Fruit fly (Drosophila melanogaster) whole organism, embryonic: ENCODE measurements around the gene CG9297.

Experiments
- Blimp-1 ChIP-seq: fragments of 200-800 bp; sonication (Bioruptor generic); optimal IDR thresholded peaks from 3 replicates; lab custom pipeline; 2018; ENCODE audit warnings: missing biosample characterization, missing genetic modification characterization, mild to moderate bottlenecking, moderate library complexity, missing genetic modification reagents
- CG10462 ChIP-seq: fragments of 200-800 bp; sonication (Bioruptor generic); optimal IDR thresholded peaks from 2 replicates; lab custom pipeline; 2016; ENCODE audit warnings: missing biosample characterization, missing genetic modification characterization
- CG10565 ChIP-seq: fragments of 200-800 bp; sonication (Bioruptor generic); optimal IDR thresholded peaks from 3 replicates; lab custom pipeline; 2016; ENCODE audit warnings: missing biosample characterization, mild to moderate bottlenecking, missing genetic modification characterization
- CG11398 ChIP-seq: fragments of 200-800 bp; sonication (Bioruptor generic); optimal IDR thresholded peaks from 2 replicates; lab custom pipeline; 2016; ENCODE audit warnings: missing biosample characterization, missing genetic modification characterization
- CG12769 ChIP-seq: fragments of 200-800 bp; sonication (Bioruptor generic); optimal IDR thresholded peaks from 2 replicates; lab custom pipeline; 2019; ENCODE audit warnings: missing biosample characterization, mild to moderate bottlenecking, missing genetic modification characterization, moderate library complexity
- CG13296 ChIP-seq: fragments of 200-800 bp; sonication (Bioruptor generic); optimal IDR thresholded peaks from 3 replicates; lab custom pipeline; 2018; ENCODE audit warnings: missing biosample characterization, mild to moderate bottlenecking, missing genetic modification characterization
- CG14014 ChIP-seq: fragments of 200-800 bp; sonication (Bioruptor generic); IDR thresholded peaks from 2 replicates; pipeline ENCODE4 v1.3.6; 2022; ENCODE audit warnings: missing biosample characterization, missing genetic modification characterization
- CG17186 ChIP-seq: fragments of 200-800 bp; sonication (Bioruptor generic); optimal IDR thresholded peaks from 3 replicates; lab custom pipeline; 2017; ENCODE audit warnings: missing biosample characterization, missing genetic modification reagents, missing genetic modification characterization
- CG17912 ChIP-seq: fragments of 200-800 bp; sonication (Bioruptor generic); optimal IDR thresholded peaks from 2 replicates; lab custom pipeline; 2018; ENCODE audit warnings: missing biosample characterization, mild to moderate bottlenecking, missing genetic modification characterization
- CG18619 ChIP-seq: fragments of 200-800 bp; sonication (Bioruptor generic); optimal IDR thresholded peaks from 3 replicates; lab custom pipeline; 2017; ENCODE audit warnings: missing biosample characterization, mild to moderate bottlenecking, missing genetic modification characterization
- CG2678 ChIP-seq: fragments of 200-800 bp; sonication (Bioruptor generic); optimal IDR thresholded peaks from 3 replicates; lab custom pipeline; 2019; ENCODE audit warnings: missing biosample characterization, mild to moderate bottlenecking, missing genetic modification characterization, moderate library complexity
- CG3407 ChIP-seq: fragments of 200-800 bp; sonication (Bioruptor generic); optimal IDR thresholded peaks from 2 replicates; lab custom pipeline; 2018; ENCODE audit warnings: missing biosample characterization, mild to moderate bottlenecking, missing genetic modification characterization
- CG34376 ChIP-seq: fragments of 200-800 bp; sonication (Bioruptor generic); optimal IDR thresholded peaks from 2 replicates; lab custom pipeline; 2018; ENCODE audit warnings: missing biosample characterization, mild to moderate bottlenecking, missing genetic modification characterization
- CG34422 ChIP-seq: fragments of 200-800 bp; sonication (Bioruptor generic); IDR thresholded peaks from 3 replicates; pipeline ENCODE4 v1.3.6; 2022; ENCODE audit warnings: missing biosample characterization, missing genetic modification characterization
- CG43689 ChIP-seq: fragments of 200-800 bp; sonication (Bioruptor generic); IDR thresholded peaks from 2 replicates; pipeline ENCODE4 v1.3.6; 2022; ENCODE audit warnings: missing biosample characterization, missing genetic modification characterization
- CG5180 ChIP-seq: fragments of 200-800 bp; sonication (Bioruptor generic); optimal IDR thresholded peaks from 3 replicates; lab custom pipeline; 2017; ENCODE audit warnings: missing biosample characterization, missing genetic modification characterization, mild to moderate bottlenecking, moderate library complexity, missing genetic modification reagents
- CG8388 ChIP-seq: fragments of 200-800 bp; sonication (Bioruptor generic); optimal IDR thresholded peaks from 2 replicates; lab custom pipeline; 2019; ENCODE audit warnings: missing biosample characterization, mild to moderate bottlenecking, missing genetic modification characterization, moderate library complexity
- CG9609 ChIP-seq: fragments of 200-800 bp; sonication (Bioruptor generic); optimal IDR thresholded peaks from 3 replicates; lab custom pipeline; 2016; ENCODE audit warnings: missing biosample characterization, missing genetic modification characterization
- Dll ChIP-seq: fragments of 200-800 bp; sonication (Bioruptor generic); IDR thresholded peaks from 4 replicates; pipeline ENCODE4 v1.3.6; 2022; ENCODE audit warnings: missing biosample characterization, missing genetic modification characterization; ENCODE audit not compliant: partially characterized antibody
- Gug ChIP-seq: fragments of 200-800 bp; sonication (Bioruptor generic); IDR thresholded peaks from 4 replicates; pipeline ENCODE4 v1.3.6; 2022; ENCODE audit warnings: missing biosample characterization, missing genetic modification characterization
- HmgD ChIP-seq: fragments of 200-800 bp; sonication (Bioruptor generic); optimal IDR thresholded peaks from 3 replicates; lab custom pipeline; 2016; ENCODE audit warnings: missing biosample characterization, missing genetic modification characterization
- Lhr ChIP-seq: fragments of 200-800 bp; sonication (Bioruptor generic); optimal IDR thresholded peaks from 3 replicates; lab custom pipeline; 2017; ENCODE audit warnings: mild to moderate bottlenecking, missing biosample characterization, missing genetic modification reagents, missing genetic modification characterization
- MESR4 ChIP-seq: fragments of 200-800 bp; sonication (Bioruptor generic); optimal IDR thresholded peaks from 2 replicates; lab custom pipeline; 2018; ENCODE audit warnings: missing biosample characterization, mild to moderate bottlenecking, missing genetic modification characterization, moderate library complexity
- NC2α ChIP-seq: fragments of 200-800 bp; sonication (Bioruptor generic); optimal IDR thresholded peaks from 2 replicates; lab custom pipeline; 2016; ENCODE audit warnings: missing biosample characterization, missing genetic modification characterization
- NK7.1 ChIP-seq: fragments of 200-800 bp; sonication (Bioruptor generic); optimal IDR thresholded peaks from 3 replicates; lab custom pipeline; 2016; ENCODE audit warnings: missing biosample characterization, missing genetic modification characterization
- Opbp ChIP-seq: fragments of 200-800 bp; sonication (Bioruptor generic); IDR thresholded peaks from 3 replicates; pipeline ENCODE4 v1.3.6; 2022; ENCODE audit warnings: missing biosample characterization, missing genetic modification characterization; ENCODE audit not compliant: partially characterized antibody
- PHDP ChIP-seq: fragments of 200-800 bp; sonication (Bioruptor generic); optimal IDR thresholded peaks from 3 replicates; lab custom pipeline; 2018; ENCODE audit warnings: missing biosample characterization, mild to moderate bottlenecking, missing genetic modification characterization, moderate library complexity
- Scr ChIP-seq: fragments of 200-800 bp; sonication (Bioruptor generic); IDR thresholded peaks from 2 replicates; pipeline ENCODE4 v1.3.6; 2022; ENCODE audit warnings: missing biosample characterization, missing genetic modification characterization; ENCODE audit not compliant: partially characterized antibody
- Trl ChIP-seq, 3 experiments: fragments of >200 bp in 2 of 3; fragments of 200-800 bp in 1 of 3; sonication (Bioruptor generic) in 1 of 3; optimal IDR thresholded peaks; 2 replicates in 1 of 3; 3 replicates in 2 of 3; lab custom pipeline; 2016 to 2017; ENCODE audit warnings: missing biosample characterization in 1 of 3, missing genetic modification characterization in 1 of 3
- ap ChIP-seq: fragments of 200-800 bp; sonication (Bioruptor generic); IDR thresholded peaks from 2 replicates; pipeline ENCODE4 v1.3.6; 2022; ENCODE audit warnings: missing biosample characterization, missing genetic modification characterization
- az2 ChIP-seq: fragments of 200-800 bp; sonication (Bioruptor generic); optimal IDR thresholded peaks from 3 replicates; lab custom pipeline; 2016; ENCODE audit warnings: missing biosample characterization, missing genetic modification characterization
- da ChIP-seq: fragments of 200-800 bp; sonication (Bioruptor generic); optimal IDR thresholded peaks from 2 replicates; lab custom pipeline; 2016; ENCODE audit warnings: missing biosample characterization, missing genetic modification characterization
- dati ChIP-seq: fragments of 200-800 bp; sonication (Bioruptor generic); IDR thresholded peaks from 2 replicates; pipeline ENCODE4 v1.3.6; 2022; ENCODE audit warnings: missing biosample characterization, missing genetic modification characterization
- dm ChIP-seq: fragments of 200-800 bp; sonication (Bioruptor generic); optimal IDR thresholded peaks from 3 replicates; lab custom pipeline; 2016; ENCODE audit warnings: missing biosample characterization, missing genetic modification characterization
- dmrt11E ChIP-seq: fragments of 200-800 bp; sonication (Bioruptor generic); optimal IDR thresholded peaks from 3 replicates; lab custom pipeline; 2018; ENCODE audit warnings: missing biosample characterization, mild to moderate bottlenecking, missing genetic modification characterization, moderate library complexity
- dmrt99B ChIP-seq: fragments of 200-800 bp; sonication (Bioruptor generic); optimal IDR thresholded peaks from 2 replicates; lab custom pipeline; 2018; ENCODE audit warnings: missing biosample characterization, mild to moderate bottlenecking, missing genetic modification characterization, moderate library complexity
- fd64A ChIP-seq: fragments of 200-800 bp; sonication (Bioruptor generic); optimal IDR thresholded peaks from 3 replicates; lab custom pipeline; 2018; ENCODE audit warnings: missing biosample characterization, mild to moderate bottlenecking, missing genetic modification characterization
- ftz-f1 ChIP-seq: fragments of 200-800 bp; sonication (Bioruptor generic); optimal IDR thresholded peaks from 2 replicates; lab custom pipeline; 2016; ENCODE audit warnings: missing biosample characterization, missing genetic modification characterization
- gfzf ChIP-seq: fragments of 200-800 bp; sonication (Bioruptor generic); optimal IDR thresholded peaks from 2 replicates; lab custom pipeline; 2016; ENCODE audit warnings: missing biosample characterization, mild to moderate bottlenecking, missing genetic modification characterization, moderate library complexity
- hb ChIP-seq: fragments of 200-800 bp; sonication (Bioruptor generic); IDR thresholded peaks from 3 replicates; pipeline ENCODE4 v1.3.6; 2022; ENCODE audit warnings: missing biosample characterization, missing genetic modification characterization; ENCODE audit not compliant: partially characterized antibody
- insv ChIP-seq, 2 experiments: fragments of 200-800 bp; sonication (Bioruptor generic); optimal IDR thresholded peaks; 3 replicates each; lab custom pipeline; 2016 to 2018; ENCODE audit warnings: missing biosample characterization in 2 of 2, missing genetic modification characterization in 2 of 2
- kay ChIP-seq: fragments of 200-800 bp; sonication (Bioruptor generic); optimal IDR thresholded peaks from 2 replicates; lab custom pipeline; 2016; ENCODE audit warnings: missing biosample characterization, missing genetic modification characterization
- ken ChIP-seq: fragments of 200-800 bp; sonication (Bioruptor generic); IDR thresholded peaks from 3 replicates; pipeline ENCODE4 v1.3.6; 2022; ENCODE audit warnings: missing biosample characterization, missing genetic modification characterization
- nom ChIP-seq: fragments of 200-800 bp; sonication (Bioruptor generic); optimal IDR thresholded peaks from 2 replicates; lab custom pipeline; 2017; ENCODE audit warnings: missing biosample characterization, missing genetic modification characterization, mild to moderate bottlenecking, moderate library complexity, missing genetic modification reagents
- pan ChIP-seq, 4 experiments: fragments of >200 bp in 3 of 4; fragments of 200-800 bp in 1 of 4; sonication (Bioruptor generic) in 1 of 4; optimal IDR thresholded peaks in 3 of 4; IDR thresholded peaks in 1 of 4; 2 replicates each; pipeline versions ENCODE4 v1.3.6 to Lab custom; 2017 to 2022; ENCODE audit warnings: missing biosample characterization in 2 of 4, missing genetic modification characterization in 2 of 4, mixed read lengths in 1 of 4
- sd ChIP-seq: fragments of 200-800 bp; sonication (Bioruptor generic); optimal IDR thresholded peaks from 3 replicates; lab custom pipeline; 2018; ENCODE audit warnings: missing biosample characterization, mild to moderate bottlenecking, missing genetic modification characterization, moderate library complexity
- trem ChIP-seq: fragments of 200-800 bp; optimal IDR thresholded peaks from 3 replicates; lab custom pipeline; 2019; ENCODE audit warnings: missing biosample characterization, mild to moderate bottlenecking, missing genetic modification characterization, moderate library complexity
- vvl ChIP-seq: fragments of 200-800 bp; sonication (Bioruptor generic); IDR thresholded peaks from 2 replicates; pipeline ENCODE4 v1.3.6; 2022; ENCODE audit warnings: missing biosample characterization, missing genetic modification characterization

Gene CG9297

DNA sequence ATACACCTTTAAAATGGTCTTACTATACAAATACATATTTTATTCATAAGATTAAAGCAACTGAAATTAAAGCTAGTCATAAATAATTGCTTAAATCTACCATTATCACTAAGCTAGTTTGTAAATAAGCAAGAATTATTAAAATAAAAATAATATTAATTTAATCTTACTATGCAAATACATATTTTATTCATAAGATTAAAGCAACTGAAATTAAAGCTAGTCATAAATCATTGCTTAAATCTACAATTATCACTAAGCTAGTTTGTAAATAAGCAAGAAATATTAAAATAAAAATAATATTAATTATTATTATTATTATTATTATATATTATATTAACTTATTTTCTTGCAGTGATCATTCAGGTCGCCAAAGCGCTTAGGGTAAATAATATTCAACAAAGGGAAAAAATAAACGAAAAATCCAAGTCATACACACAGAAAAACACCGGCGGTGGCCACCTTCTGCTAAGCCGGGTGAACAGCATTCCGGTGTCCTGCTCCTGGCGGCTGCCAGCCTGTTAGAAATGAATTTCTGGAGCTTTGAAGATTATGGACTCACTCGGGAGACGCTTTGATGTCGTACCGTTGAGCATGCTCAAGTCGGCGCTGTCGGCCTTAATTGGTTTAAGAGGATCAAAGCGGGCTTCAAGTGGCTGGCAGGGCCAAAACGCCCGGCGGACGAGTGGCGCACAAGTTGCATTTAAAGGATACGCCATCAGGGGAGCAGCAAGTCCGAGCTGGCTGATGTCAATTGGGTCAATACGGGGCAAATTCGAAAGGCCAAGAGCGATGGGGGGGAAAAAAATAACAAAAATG, 32.8 kb downstream of the CG9297 start (continued):
- TF ChIP-seq CG9609 (no peak), CG43689 (no peak), CG18619 (GFP tag; lab: Kevin White, UChicago) (peak; percentile 15), HmgD (GFP tag; lab: Kevin White, UChicago) (no peak), Gug (GFP tag; lab: Robert Waterston, UW) (no peak), CG11398 (GFP tag; lab: Kevin White, UChicago) (no peak), gfzf (GFP tag; lab: Kevin White, UChicago) (no peak), vvl (no peak; the same call in 1 of the 2 replicates), ken (GFP tag; lab: Robert Waterston, UW) (no peak), kay (GFP tag; lab: Kevin White, UChicago) (no peak), CG2678 (peak; percentile 76), dmrt99B (tag; lab: Kevin White, UChicago) (peak; percentile 59), Scr (GFP tag; lab: Robert Waterston, UW) (no peak), NC2α (no peak), sd (tag; lab: Kevin White, UChicago) (peak; percentile 100), pan (optimal IDR thresholded peaks at IDR 0.05; lab: Kevin White, UChicago) (no peak), pan (GFP tag; optimal IDR thresholded peaks at IDR 0.05 in 1 of 2, IDR thresholded peaks at IDR 0.05 in 1 of 2) (no peak), Opbp (GFP tag; lab: Robert Waterston, UW) (no peak), CG10462 (GFP tag; lab: Kevin White, UChicago) (no peak), Blimp-1 (GFP tag; lab: Kevin White, UChicago) (peak; percentile 57), CG13296 (GFP tag; lab: Kevin White, UChicago) (peak; percentile 46), CG14014 (no peak), trem (tag; lab: Kevin White, UChicago) (no peak), NK7.1 (GFP tag; lab: Kevin White, UChicago) (no peak), PHDP (tag; lab: Kevin White, UChicago) (peak; percentile 39), Trl (optimal IDR thresholded peaks at IDR 0.05; lab: Kevin White, UChicago) (no peak), Trl (GFP tag; optimal IDR thresholded peaks at IDR 0.05; lab: Kevin White, UChicago) (no peak), MESR4 (no peak), fd64A (no peak), CG34422 (GFP tag; lab: Robert Waterston, UW) (peak; percentile 19; the same call in 1 of the 3 replicates), dmrt11E (tag; lab: Kevin White, UChicago) (no peak), dati (GFP tag; lab: Robert Waterston, UW) (no peak), Dll (GFP tag; lab: Robert Waterston, UW) (no peak), CG8388 (GFP tag; lab: Kevin White, UChicago) (peak; percentile 10), CG17912 (GFP tag; lab: Kevin White, UChicago) (no peak), CG5180 (GFP tag; lab: Kevin White, UChicago) (no peak), CG3407 (GFP tag; lab: Kevin White, UChicago) (no peak), dm (GFP tag; lab: Kevin White, UChicago) (no peak), CG17186 (GFP tag; lab: Kevin White, UChicago) (no peak), insv (GFP tag; optimal IDR thresholded peaks at IDR 0.05; lab: Kevin White, UChicago) (no peak), Lhr (GFP tag; lab: Kevin White, UChicago) (no peak), hb (GFP tag; lab: Robert Waterston, UW) (no peak), CG34376 (GFP tag; lab: Kevin White, UChicago) (no peak), da (no peak), CG10565 (no peak), az2 (GFP tag; lab: Kevin White, UChicago) (peak; percentile 34), CG12769 (tag; lab: Kevin White, UChicago) (no peak), ftz-f1 (GFP tag; lab: Kevin White, UChicago) (no peak), ap (no peak), nom (GFP tag; lab: Kevin White, UChicago) (no peak)
